Worm (Caenorhabditis elegans) whole organism, mixed stage, embryonic: ENCODE measurements around the gene clec-9.

Source experiments
- lin-13 ChIP-seq: fragments of 150-350 bp; optimal IDR thresholded peaks from 2 replicates; lab custom pipeline; 2014; ENCODE audit warnings: missing biosample characterization, missing genetic modification characterization
- lsy-2 ChIP-seq: fragments of 150-350 bp; optimal IDR thresholded peaks from 2 replicates; lab custom pipeline; 2014; ENCODE audit warnings: missing biosample characterization, missing genetic modification characterization
- mab-5 ChIP-seq: fragments of 150-350 bp; optimal IDR thresholded peaks from 2 replicates; lab custom pipeline; 2014; ENCODE audit warnings: missing biosample characterization, missing genetic modification characterization
- mep-1 ChIP-seq: fragments of 150-350 bp; optimal IDR thresholded peaks from 2 replicates; lab custom pipeline; 2017; ENCODE audit warnings: missing biosample characterization, missing genetic modification reagents, missing genetic modification characterization, inconsistent platforms
- nhr-237 ChIP-seq: fragments of 150-350 bp; optimal IDR thresholded peaks from 2 replicates; lab custom pipeline; 2014; ENCODE audit warnings: missing biosample characterization, missing genetic modification characterization
- nhr-28 ChIP-seq: fragments of 150-350 bp; optimal IDR thresholded peaks from 2 replicates; lab custom pipeline; 2014; ENCODE audit warnings: missing biosample characterization, missing genetic modification characterization
- nhr-76 ChIP-seq: sonication (generic microtip); optimal IDR thresholded peaks from 2 replicates; lab custom pipeline; 2017; ENCODE audit warnings: missing biosample characterization, missing genetic modification characterization
- pha-4 ChIP-seq: fragments of 150-350 bp; optimal IDR thresholded peaks from 2 replicates; lab custom pipeline; 2018; ENCODE audit warnings: missing biosample characterization, missing genetic modification reagents, missing genetic modification characterization
- snpc-4 ChIP-seq: fragments of 150-350 bp; optimal IDR thresholded peaks from 2 replicates; lab custom pipeline; 2014; ENCODE audit warnings: missing biosample characterization, missing genetic modification characterization
- sptf-1 ChIP-seq: sonication (generic microtip); optimal IDR thresholded peaks from 2 replicates; lab custom pipeline; 2017; ENCODE audit warnings: mild to moderate bottlenecking, missing genetic modification characterization, moderate library complexity, missing compliant biosample characterization
- unc-120 ChIP-seq: sonication (generic microtip); optimal IDR thresholded peaks from 2 replicates; lab custom pipeline; 2017; ENCODE audit warnings: missing genetic modification characterization, missing compliant biosample characterization; ENCODE audit not compliant: poor library complexity, severe bottlenecking
- unc-39 ChIP-seq: fragments of 150-350 bp; optimal IDR thresholded peaks from 2 replicates; lab custom pipeline; 2014; ENCODE audit warnings: missing biosample characterization, missing genetic modification characterization
- unc-62 ChIP-seq: fragments of 150-350 bp; optimal IDR thresholded peaks from 2 replicates; lab custom pipeline; 2014; ENCODE audit warnings: missing biosample characterization, missing genetic modification reagents, missing genetic modification characterization

DNA sequence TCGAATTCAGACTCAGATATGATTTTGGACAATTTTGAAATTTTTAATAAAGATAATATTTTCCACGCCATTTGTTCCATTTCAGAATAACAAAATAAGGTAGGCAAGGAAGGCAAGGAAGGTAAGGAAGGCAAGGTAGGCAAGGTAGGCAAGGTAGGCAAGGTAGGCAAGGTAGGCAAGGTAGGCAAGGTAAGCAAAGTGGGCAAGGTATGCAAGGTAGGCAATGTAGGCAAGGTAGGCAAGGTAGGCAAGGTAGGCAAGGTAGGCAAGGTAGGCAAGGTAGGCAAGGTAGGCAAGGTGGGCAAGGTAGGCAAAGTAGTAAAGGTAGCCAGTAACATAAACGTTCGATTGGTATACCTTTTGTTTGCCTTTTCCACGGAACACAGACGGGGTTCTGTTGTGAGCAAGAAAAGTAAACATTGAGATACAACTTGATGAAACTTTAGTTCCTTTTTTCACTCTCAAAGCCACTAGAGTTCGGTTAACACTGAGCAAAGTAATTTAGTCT is 6.6 kb downstream of the clec-9 start, which contains the start of gene Y70C5C.1:
- TF ChIP-seq mep-1 (tag; lab: Kevin White, UChicago) (no peak), unc-62 (GFP tag; lab: Kevin White, UChicago) (no peak), sptf-1 (tag; lab: Kevin White, UChicago) (peak; percentile 79), pha-4 (tag; lab: Kevin White, UChicago) (no peak), nhr-237 (tag; lab: Kevin White, UChicago) (no peak), snpc-4 (no peak), nhr-28 (tag; lab: Kevin White, UChicago) (no peak), unc-39 (tag; lab: Kevin White, UChicago) (no peak), nhr-76 (tag; lab: Kevin White, UChicago) (no peak), unc-120 (no peak), mab-5 (tag; lab: Kevin White, UChicago) (no peak), lin-13 (tag; lab: Kevin White, UChicago) (no peak), lsy-2 (tag; lab: Kevin White, UChicago) (no peak)
